Worm (Caenorhabditis elegans): ENCODE data around the gene syg-1.

DNA sequence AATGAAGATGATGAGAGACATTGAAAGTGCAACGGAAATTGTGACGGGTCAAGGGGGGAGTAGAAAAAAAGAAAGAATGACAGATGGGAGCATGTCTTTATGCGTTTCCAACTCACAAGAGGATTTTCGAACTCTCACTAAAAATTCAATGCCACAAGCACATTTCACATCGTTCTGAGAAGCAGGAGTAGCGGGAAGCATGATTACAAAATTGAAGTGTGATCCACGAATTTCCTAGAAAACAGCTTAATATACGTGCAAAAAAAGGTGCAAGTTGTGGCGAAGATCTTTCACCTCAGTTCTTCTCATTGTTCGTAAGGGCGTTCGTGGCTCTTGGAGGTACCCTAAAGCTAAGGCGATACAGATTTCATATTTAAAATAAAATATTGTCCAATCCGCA lies 8.4 kb downstream of the syg-1 start:
- TF ChIP-seq ztf-11 (tag; optimal IDR thresholded peaks at IDR 0.05) (no peak), snpc-4 (tag; optimal IDR thresholded peaks at IDR 0.05) (no peak), lin-15B (tag; optimal IDR thresholded peaks at IDR 0.05) (no peak), ama-1 (optimal IDR thresholded peaks at IDR 0.05) (no peak), lsy-2 (tag; optimal IDR thresholded peaks at IDR 0.05) (no peak), lin-39 (tag; optimal IDR thresholded peaks at IDR 0.05) (no peak)
